Worm (Caenorhabditis elegans) whole organism, dauer: ENCODE measurements around the gene M70.3.
"Not testable (repeated sequence)": the region's sequence is repeated elsewhere in the genome, so short reads cannot be mapped to it uniquely, and the experiment has no call there.

Source experiments
- unc-62 ChIP-seq: sonication (generic microtip); optimal IDR thresholded peaks from 2 replicates; lab custom pipeline; 2017; ENCODE audit warnings: missing biosample characterization, missing genetic modification reagents, missing genetic modification characterization

M70.3 gene

DNA sequence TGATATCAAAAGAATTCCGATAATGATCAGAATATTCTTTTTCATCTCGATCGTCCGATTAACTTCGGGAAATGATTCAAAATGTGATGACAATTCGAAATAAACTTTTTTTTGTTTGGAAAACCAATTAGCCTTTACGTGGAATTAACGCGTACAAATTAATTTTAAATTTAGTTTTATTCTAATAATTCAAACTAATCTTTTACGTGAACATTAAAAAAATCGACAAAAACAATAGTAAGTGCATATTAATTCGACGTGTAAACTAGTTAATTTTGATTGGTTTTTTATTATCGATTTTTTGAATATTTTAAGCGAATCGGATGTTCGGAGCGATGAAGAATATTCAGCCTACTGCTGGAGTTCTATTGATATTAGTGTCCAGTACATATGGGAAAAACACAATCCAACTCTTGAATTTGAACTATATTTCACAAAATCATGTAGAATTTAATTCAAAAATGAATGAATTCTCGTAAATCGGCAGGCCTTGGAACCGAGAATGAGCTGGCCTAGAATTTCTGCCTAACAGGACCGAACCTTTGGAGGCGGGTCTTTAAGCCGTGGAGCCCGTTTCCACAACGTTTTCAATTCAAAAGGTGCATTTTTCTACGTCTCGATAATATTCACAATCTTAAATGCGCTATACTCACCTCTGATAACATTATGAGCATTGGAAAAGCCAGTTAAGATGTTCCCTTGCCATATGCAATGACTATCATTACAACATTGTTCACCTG is at the start of gene M70.3, which contains the start of gene M70.2:
M70.3 (minus strand) TSS at position 101 of the 740 bp plus-strand sequence.
M70.2 (plus strand) TSS at position 690 of the 740 bp plus-strand sequence.
- no peak for TF ChIP-seq unc-62 (GFP tag; lab: Kevin White, UChicago)

- no peak for TF ChIP-seq unc-62 (GFP tag; lab: Kevin White, UChicago)
Measured at ce11 chrIV:2284462-2285047, 42.3 kb upstream of the M70.3 start.

ce11 chrIV:2281353-2281976 is 39.2 kb upstream of the M70.3 start:
- no peak for TF ChIP-seq unc-62 (GFP tag; lab: Kevin White, UChicago)

- not testable (repeated sequence) for TF ChIP-seq unc-62 (GFP tag; lab: Kevin White, UChicago)
Measured at ce11 chrIV:2275545-2275944, 33.3 kb upstream of the M70.3 start, which contains the start of gene M70.5. Gene M70.5 (minus strand): TSS chrIV:2275622.

DNA sequence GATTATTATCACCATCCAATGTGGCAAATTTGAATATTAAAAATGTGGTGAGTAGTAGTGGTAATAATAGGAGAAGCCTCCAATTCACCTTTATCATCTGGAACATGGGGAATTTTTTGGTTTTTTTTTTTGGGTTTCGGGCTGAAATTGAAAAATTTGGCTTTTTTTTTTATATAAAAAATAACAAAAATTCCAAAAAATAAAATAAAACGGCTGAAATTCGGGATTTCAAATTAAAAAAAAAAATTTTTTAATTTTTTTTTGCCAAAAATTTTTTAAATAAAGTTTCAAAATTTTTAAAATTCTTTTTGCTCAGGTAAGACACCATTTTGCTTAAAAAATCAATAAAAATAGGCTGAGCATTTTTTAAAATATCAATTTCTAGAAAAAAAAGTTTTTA is 21.3 kb upstream of the M70.3 start, which contains the start of gene famp-1:
famp-1 (minus strand) TSS at position 101 of the 400 bp plus-strand sequence.
- TF ChIP-seq unc-62 (GFP tag; lab: Kevin White, UChicago) = no peak

DNA sequence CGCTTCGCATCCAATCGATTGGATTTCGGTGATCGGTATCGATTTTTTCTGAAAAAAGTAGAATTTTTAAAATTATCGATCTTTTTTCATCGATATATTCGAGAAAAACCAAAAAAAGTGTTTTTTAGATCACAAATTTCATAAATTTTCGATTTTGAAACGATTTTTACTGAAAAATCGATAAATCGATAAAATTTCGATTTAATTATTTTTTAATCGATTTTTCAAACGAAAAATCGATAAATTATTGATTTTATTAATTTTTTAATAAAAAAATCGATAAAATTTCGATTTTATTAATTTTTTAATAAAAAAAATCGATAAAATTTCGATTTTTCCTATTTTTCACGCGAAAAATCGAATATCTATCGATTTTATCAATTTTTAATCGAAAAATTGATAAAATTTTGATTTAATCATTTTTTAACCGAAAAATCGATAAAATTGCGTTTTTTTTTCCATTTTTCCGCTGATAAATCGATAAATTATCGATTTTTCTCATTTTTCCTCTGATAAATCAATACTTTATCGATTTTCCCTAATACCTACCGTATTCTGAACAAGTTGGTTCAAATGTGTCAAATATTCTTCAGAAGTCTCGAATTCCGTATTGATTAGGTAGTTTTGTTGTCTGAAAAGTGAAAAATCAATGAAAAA is 11.3 kb upstream of the M70.3 start:
- TF ChIP-seq unc-62 (GFP tag; lab: Kevin White, UChicago) = no peak

DNA sequence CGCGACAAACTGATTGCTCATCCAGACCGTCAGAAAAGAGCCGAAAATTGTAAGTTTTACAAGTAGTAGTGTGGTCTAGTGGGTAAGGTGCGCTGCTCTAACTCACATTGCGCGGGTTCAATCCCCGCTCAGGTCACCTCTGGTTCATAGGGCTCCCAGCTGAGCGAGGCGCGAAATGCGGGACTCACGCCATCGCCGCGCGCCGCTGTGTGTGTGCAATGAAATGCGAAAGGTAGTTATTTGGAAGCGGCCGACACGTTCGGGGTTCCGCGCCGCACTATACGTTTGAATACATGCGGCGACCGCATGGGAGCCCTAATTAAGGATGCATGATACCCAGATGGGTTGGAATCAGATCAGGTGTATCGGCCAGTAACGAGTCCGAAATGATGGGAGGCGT is 3.9 kb upstream of the M70.3 start:
- no peak for TF ChIP-seq unc-62 (GFP tag; lab: Kevin White, UChicago)

DNA sequence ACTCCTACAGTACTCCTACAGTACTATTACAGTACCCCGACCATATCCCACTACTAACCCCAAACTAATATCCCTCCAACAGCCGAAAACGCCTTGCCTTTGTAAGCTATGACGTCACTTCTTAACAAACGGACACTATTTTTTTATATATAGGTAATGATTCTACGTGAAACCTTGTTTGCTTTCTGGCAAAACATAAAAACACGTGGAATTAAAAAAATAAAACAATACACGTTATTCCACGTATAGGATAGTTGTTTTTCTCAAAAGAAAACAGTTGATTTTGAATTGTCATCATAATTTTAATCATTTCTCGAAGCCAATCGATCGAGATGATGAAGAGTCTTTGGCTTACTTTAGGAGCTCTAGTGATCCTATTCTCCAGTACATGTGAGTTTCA is 3.3 kb upstream of the M70.3 start, which contains the start of gene M70.1:
M70.1 (plus strand) TSS at position 301 of the 400 bp plus-strand sequence.
- TF ChIP-seq unc-62 (GFP tag; lab: Kevin White, UChicago) = not testable (repeated sequence)

DNA sequence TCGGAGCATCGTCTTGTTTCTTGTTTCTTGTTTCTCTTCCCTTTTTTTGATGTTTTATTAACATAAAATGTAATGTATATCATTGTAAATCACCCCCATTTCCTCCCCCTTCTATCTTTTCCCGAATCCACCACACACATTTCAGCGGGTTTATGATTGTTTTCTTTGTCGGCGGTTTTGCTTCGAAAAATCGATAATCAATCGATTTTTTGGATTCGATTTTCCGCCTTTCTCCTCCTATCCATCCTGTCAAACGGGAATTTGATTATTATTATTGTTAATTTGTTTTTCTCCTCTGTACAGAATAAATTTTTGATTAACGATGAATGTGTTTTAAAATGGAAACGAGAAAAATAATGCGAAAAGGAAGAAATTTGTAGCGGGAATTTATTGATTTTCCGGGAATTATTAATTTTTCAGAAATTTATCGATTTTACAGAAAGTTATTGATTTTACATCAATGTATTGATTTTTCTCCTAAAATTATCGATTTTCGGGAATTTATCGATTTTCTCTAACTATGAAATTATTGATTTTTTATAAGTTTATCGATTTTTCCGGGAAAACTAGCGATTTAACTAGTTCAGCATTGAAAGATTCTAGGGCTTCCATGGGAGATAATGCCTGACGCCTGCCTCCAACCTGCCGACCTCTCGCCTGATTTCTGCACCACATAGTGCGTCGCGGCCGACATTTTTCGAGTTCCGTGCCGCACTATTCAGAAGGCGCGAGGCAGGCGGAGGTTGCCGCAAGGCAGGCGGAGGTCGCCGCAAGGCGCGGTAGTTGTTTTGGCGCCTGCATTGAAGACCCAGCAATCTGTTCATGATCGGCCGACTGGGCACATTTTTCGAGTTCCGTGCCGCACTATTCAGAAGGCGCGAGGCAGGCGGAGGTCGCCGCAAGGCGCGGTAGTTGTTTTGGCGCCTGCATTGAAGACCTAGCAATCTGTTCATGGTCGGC is 5.3 kb downstream of the M70.3 start:
- no peak for TF ChIP-seq unc-62 (GFP tag; lab: Kevin White, UChicago)

DNA sequence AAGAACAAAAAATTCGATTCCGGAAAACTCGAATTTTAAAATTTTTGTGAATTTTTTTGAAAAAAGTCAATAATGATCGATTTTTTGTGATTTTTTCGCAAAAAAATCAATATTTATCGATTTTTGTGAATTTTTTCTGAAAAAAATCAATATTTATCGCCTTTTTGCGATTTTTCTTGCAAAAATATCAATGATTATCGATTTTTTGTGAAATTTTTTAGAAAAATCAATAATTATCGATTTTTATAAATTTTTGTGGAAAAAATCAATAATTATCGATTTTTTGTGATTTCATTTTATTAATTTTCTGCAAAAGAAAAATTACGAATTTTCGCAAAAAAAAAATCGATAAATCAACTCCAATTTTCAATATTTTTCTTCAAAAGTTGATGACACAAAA is 6.3 kb downstream of the M70.3 start:
- TF ChIP-seq unc-62 (GFP tag; lab: Kevin White, UChicago) = no peak

- no peak for TF ChIP-seq unc-62 (GFP tag; lab: Kevin White, UChicago)
Measured at ce11 chrIV:2228678-2229077, 13.6 kb downstream of the M70.3 start.

DNA sequence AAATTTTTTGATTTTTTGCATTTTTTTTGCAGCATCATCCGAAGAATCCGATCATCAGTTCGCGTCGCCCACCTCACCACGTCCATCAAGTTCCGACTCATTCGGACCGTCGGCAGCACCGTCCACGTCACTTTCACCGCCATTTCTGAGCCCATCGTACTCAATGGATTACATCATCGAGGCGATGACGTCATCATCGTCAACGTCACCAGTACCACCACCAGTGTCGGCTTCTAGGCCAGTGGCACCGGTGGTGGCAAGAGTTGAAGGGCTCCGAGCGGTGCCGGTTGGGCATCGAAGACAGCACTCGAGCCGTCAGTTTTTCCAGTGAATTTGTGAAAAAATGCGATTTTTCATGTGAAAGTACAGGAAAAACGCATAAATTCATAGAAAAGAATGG is 18.6 kb downstream of the M70.3 start:
- no peak for TF ChIP-seq unc-62 (GFP tag; lab: Kevin White, UChicago)

DNA sequence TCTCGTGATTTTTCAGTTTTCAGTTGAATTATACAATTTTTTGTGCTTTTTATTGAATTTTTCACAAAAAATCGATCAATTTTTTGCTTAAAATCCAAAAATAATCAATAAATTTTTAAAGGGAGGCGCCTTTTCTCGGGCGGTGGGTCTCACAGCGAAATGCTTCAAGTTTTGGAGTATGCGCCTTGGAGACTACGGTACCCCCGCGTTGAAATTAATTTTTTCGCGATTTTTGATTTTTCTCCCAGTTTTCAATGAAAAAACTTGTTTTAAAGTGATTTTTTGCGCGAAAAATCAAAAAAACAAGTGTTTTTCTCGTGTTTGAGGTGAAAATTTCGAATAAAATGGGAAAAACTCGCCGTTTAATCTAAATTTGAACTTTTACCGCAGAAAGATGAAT is 19.1 kb downstream of the M70.3 start:
- TF ChIP-seq unc-62 (GFP tag; lab: Kevin White, UChicago) = no peak

ce11 chrIV:2222528-2222927 is 19.7 kb downstream of the M70.3 start, which contains the start of gene fnip-2:
Gene fnip-2 (plus strand): TSS chrIV:2222828.
- TF ChIP-seq unc-62 (GFP tag; lab: Kevin White, UChicago) = no peak
